Fruit fly (Drosophila melanogaster) whole organism, adult: Measurements from ENCODE around the gene nonC.

Experiments used
- CG11617 ChIP-seq: fragments of 200-800 bp; sonication (Bioruptor generic); optimal IDR thresholded peaks from 2 replicates; lab custom pipeline; 2017; ENCODE audit warnings: mild to moderate bottlenecking, missing biosample characterization, missing genetic modification reagents, missing genetic modification characterization
- CG12768 ChIP-seq: fragments of 200-800 bp; sonication (Bioruptor generic); optimal IDR thresholded peaks from 2 replicates; lab custom pipeline; 2017; ENCODE audit warnings: missing biosample characterization, missing genetic modification characterization, mild to moderate bottlenecking, moderate library complexity, missing genetic modification reagents
- CG14711 ChIP-seq: fragments of 200-800 bp; sonication (Bioruptor generic); optimal IDR thresholded peaks from 2 replicates; lab custom pipeline; 2018; ENCODE audit warnings: missing biosample characterization, mild to moderate bottlenecking, missing genetic modification characterization, moderate library complexity
- CG1620 ChIP-seq: fragments of 200-800 bp; sonication (Bioruptor generic); optimal IDR thresholded peaks from 2 replicates; lab custom pipeline; 2016; ENCODE audit warnings: missing biosample characterization, missing genetic modification characterization
- CG33017 ChIP-seq: fragments of 200-800 bp; sonication (Bioruptor generic); optimal IDR thresholded peaks from 2 replicates; lab custom pipeline; 2018; ENCODE audit warnings: missing biosample characterization, mild to moderate bottlenecking, missing genetic modification characterization, moderate library complexity
- CG5204 ChIP-seq: fragments of 200-800 bp; sonication (Bioruptor generic); optimal IDR thresholded peaks from 2 replicates; lab custom pipeline; 2016; ENCODE audit warnings: missing biosample characterization, missing genetic modification characterization
- CG7045 ChIP-seq: fragments of 200-800 bp; sonication (Bioruptor generic); optimal IDR thresholded peaks from 2 replicates; lab custom pipeline; 2017; ENCODE audit warnings: missing biosample characterization, mild to moderate bottlenecking, missing genetic modification characterization
- CG7101 ChIP-seq: fragments of 200-800 bp; sonication (Bioruptor generic); optimal IDR thresholded peaks from 2 replicates; lab custom pipeline; 2018; ENCODE audit warnings: missing biosample characterization, mild to moderate bottlenecking, missing genetic modification characterization, moderate library complexity
- Clk ChIP-seq: fragments of 200-800 bp; sonication (Bioruptor generic); optimal IDR thresholded peaks from 2 replicates; lab custom pipeline; 2017; ENCODE audit warnings: missing biosample characterization, missing genetic modification characterization
- Crg-1 ChIP-seq: fragments of 200-800 bp; sonication (Bioruptor generic); optimal IDR thresholded peaks from 2 replicates; lab custom pipeline; 2016; ENCODE audit warnings: missing biosample characterization, missing genetic modification characterization
- Hr96 ChIP-seq: fragments of 200-800 bp; sonication (Bioruptor generic); optimal IDR thresholded peaks from 2 replicates; lab custom pipeline; 2016; ENCODE audit warnings: missing biosample characterization, missing genetic modification characterization
- Mnt ChIP-seq: fragments of 200-800 bp; sonication (Bioruptor generic); optimal IDR thresholded peaks from 2 replicates; lab custom pipeline; 2016; ENCODE audit warnings: missing biosample characterization, mild to moderate bottlenecking, missing genetic modification characterization
- bab1 ChIP-seq: fragments of 200-800 bp; sonication (Bioruptor generic); optimal IDR thresholded peaks from 3 replicates; lab custom pipeline; 2019; ENCODE audit warnings: missing biosample characterization, mild to moderate bottlenecking, missing genetic modification characterization, moderate library complexity
- cic ChIP-seq: fragments of 200-800 bp; sonication (Bioruptor generic); optimal IDR thresholded peaks from 2 replicates; lab custom pipeline; 2017; ENCODE audit warnings: missing biosample characterization, mild to moderate bottlenecking, missing genetic modification characterization, moderate library complexity
- cnc ChIP-seq, 2 experiments: fragments of >200 bp; optimal IDR thresholded peaks; 2 replicates each; lab custom pipeline; 2017
- kay ChIP-seq: fragments of 200-800 bp; sonication (Bioruptor generic); peaks from one replicate; lab custom pipeline; 2016; ENCODE audit warnings: missing biosample characterization, missing genetic modification characterization, borderline replicate concordance
- ovo ChIP-seq: fragments of 200-800 bp; sonication (Bioruptor generic); optimal IDR thresholded peaks from 2 replicates; lab custom pipeline; 2016; ENCODE audit warnings: missing biosample characterization, missing genetic modification characterization
- pad ChIP-seq: fragments of 200-800 bp; sonication (Bioruptor generic); optimal IDR thresholded peaks from 3 replicates; lab custom pipeline; 2017; ENCODE audit warnings: missing biosample characterization, missing genetic modification characterization, mild to moderate bottlenecking, moderate library complexity, missing genetic modification reagents
- tj ChIP-seq: fragments of 200-800 bp; sonication (Bioruptor generic); optimal IDR thresholded peaks from 3 replicates; lab custom pipeline; 2017; ENCODE audit warnings: missing biosample characterization, mild to moderate bottlenecking, missing genetic modification characterization, moderate library complexity
- toe ChIP-seq: fragments of 200-800 bp; sonication (Bioruptor generic); optimal IDR thresholded peaks from 2 replicates; lab custom pipeline; 2016; ENCODE audit warnings: missing biosample characterization, missing genetic modification characterization

Gene nonC

DNA sequence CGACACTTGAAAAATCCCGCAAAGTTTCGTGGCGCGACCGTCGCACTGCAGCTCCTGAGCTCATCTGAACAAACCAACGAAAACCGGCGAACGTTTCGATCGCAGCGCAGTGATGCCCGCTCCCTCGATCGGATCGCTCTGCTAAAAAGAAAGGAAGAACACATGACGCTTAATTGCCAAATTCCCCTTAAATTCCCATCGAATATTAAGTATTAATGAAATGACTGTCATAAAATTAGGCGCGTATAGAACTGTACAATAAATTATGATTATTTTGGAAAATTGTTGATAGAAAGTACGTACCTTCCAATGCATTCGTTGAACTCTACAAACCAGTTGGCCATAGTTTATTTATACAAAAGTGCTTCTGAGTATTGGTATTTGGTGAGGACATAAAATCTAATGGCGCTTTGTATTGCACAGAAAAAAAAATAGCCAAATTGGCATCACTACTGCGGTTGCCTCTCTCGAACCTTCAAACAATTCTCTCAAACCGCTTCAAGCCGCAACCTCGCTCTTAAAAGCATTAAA, 44.6 kb upstream of the nonC start, which contains the start of gene shf:
TSS of gene shf (minus strand) at position 51 of the 531 bp plus-strand sequence.
- peak; percentile 18 for TF ChIP-seq CG11617 (GFP tag; lab: Kevin White, UChicago)
- TF ChIP-seq Mnt, result no peak

DNA sequence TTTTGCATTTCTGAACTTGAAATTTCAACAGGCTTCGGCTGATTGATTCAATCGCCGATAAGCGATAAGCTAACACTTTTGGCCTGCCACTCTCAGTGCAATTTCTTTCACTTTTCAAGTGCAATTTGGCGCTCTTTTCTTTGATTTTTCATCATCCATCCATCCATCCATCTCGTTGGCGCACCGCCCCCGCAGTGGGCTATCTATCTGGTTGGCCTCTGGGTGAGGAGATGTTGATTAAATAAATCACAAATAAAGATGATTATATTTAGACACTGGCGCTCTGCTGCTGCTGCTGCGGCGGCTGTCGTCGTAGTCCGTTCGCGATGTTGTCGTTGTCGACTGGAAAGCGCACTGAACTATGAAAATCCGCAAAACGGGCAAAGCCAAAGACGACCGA, 33.4 kb upstream of the nonC start:
- TF ChIP-seq cic (GFP tag; lab: Kevin White, UChicago) (no peak), toe (GFP tag; lab: Kevin White, UChicago) (no peak), Mnt (no peak), Clk (no peak), CG7045 (GFP tag; lab: Kevin White, UChicago) (no peak), bab1 (GFP tag; lab: Kevin White, UChicago) (no peak), CG33017 (no peak)

dm6 chrX:6791531-6791930, 32.8 kb upstream of the nonC start:
- no peak for TF ChIP-seq cic (GFP tag; lab: Kevin White, UChicago)
- TF ChIP-seq CG7101 (tag; lab: Kevin White, UChicago), result peak; percentile 53
- TF ChIP-seq CG7045 (GFP tag; lab: Kevin White, UChicago), result peak; percentile 6
- TF ChIP-seq bab1 (GFP tag; lab: Kevin White, UChicago), result no peak
- TF ChIP-seq cnc (optimal IDR thresholded peaks at IDR 0.05; lab: Kevin White, UChicago), result no peak
- no peak for TF ChIP-seq Clk
- peak; percentile 17 for TF ChIP-seq CG14711 (tag; lab: Kevin White, UChicago)
- no peak for TF ChIP-seq Mnt
- TF ChIP-seq CG33017, result peak; percentile 31
- no peak for TF ChIP-seq pad (GFP tag; lab: Kevin White, UChicago)

DNA sequence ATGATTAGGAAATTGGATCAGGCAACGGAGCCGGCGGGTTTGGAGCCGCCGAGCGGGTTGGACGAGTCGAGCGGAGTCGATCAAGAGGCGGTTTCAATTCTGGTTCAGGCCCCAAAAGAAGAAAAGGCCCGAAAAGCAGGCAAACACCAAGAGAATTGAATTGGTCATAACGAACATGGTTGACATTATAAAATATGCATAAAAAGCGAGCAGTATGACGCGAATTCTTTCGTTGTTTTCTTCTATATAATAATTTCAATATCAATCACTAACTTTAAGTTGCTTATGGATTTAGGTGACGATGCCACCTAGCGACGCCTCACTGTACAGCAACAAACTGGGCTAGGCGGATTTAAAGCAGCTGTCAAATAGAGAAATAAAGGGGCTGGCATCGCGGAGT, 31.4 kb upstream of the nonC start:
- TF ChIP-seq Crg-1 (GFP tag; lab: Kevin White, UChicago) (no peak), pad (GFP tag; lab: Kevin White, UChicago) (no peak)

DNA sequence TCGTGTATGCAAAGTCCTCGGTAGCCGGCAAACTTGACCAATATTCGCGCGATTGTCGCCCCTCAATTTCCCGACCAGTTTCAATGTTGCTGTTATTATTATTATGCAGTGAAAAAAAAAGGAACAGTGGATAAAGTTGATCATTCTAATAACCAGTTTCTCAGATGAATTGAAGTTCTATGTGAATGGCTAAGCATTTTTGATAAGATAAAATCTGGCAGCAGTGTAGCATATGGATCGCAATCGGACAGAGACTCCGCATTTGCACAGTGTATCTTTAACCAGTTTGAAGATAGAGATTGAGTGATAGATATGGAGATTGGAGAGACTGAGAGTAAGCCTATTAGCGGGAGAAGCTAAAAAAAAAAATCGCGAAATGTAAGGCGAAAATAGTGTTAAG, 30.9 kb upstream of the nonC start:
- TF ChIP-seq pad (GFP tag; lab: Kevin White, UChicago) (peak; percentile 76), CG7045 (GFP tag; lab: Kevin White, UChicago) (no peak), CG7101 (tag; lab: Kevin White, UChicago) (peak; percentile 1), CG14711 (tag; lab: Kevin White, UChicago) (peak; percentile 34), cic (GFP tag; lab: Kevin White, UChicago) (no peak), toe (GFP tag; lab: Kevin White, UChicago) (no peak), Hr96 (no peak), Clk (no peak)

DNA sequence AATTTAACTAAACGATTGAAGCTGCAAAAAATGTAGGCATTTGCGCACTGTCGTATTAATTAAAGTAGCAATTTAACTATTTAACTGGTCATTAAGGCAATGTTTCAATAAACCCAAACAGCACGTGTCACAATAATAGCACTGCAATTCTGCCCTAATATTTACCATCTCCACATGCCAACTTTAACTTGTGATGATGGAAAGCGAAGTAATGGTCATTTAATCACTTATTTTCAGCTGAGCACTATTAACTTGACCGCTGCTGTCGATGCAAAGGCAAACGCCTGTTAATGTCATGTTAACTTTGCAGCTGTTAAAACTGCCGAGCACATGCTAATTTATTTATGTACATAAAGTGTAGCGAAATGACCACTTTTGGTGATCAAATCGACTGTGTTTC, 30.1 kb upstream of the nonC start:
- TF ChIP-seq Mnt (no peak), tj (GFP tag; lab: Kevin White, UChicago) (no peak), bab1 (GFP tag; lab: Kevin White, UChicago) (peak; percentile 68), CG7045 (GFP tag; lab: Kevin White, UChicago) (peak; percentile 50), Hr96 (no peak), CG14711 (tag; lab: Kevin White, UChicago) (peak; percentile 68), CG33017 (peak; percentile 68), CG7101 (tag; lab: Kevin White, UChicago) (peak; percentile 71)

DNA sequence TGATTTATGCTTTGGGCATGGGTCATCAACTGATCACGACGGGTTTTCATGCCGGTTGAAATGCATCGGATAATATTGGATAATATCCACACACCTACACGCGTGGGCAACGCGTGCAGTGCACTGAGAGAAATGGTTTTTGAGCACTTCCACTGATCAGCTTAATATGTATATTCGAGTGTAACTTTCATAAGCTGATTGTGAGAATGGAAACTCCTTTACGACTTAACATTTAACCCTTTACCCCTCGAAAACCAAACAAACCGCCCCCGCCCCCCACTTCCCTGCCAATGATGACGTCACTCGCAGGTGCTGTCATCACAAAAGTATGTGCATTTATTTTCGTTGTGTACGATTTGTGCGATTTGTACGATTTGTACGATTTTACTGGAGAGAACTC, 29.5 kb upstream of the nonC start:
- TF ChIP-seq CG14711 (tag; lab: Kevin White, UChicago), result no peak
- no peak for TF ChIP-seq CG7045 (GFP tag; lab: Kevin White, UChicago)
- TF ChIP-seq CG7101 (tag; lab: Kevin White, UChicago), result no peak
- no peak for TF ChIP-seq Clk
- TF ChIP-seq tj (GFP tag; lab: Kevin White, UChicago), result no peak
- no peak for TF ChIP-seq Crg-1 (GFP tag; lab: Kevin White, UChicago)
- TF ChIP-seq cic (GFP tag; lab: Kevin White, UChicago), result no peak
- TF ChIP-seq ovo (GFP tag; lab: Kevin White, UChicago), result no peak

- peak; percentile 12 for TF ChIP-seq bab1 (GFP tag; lab: Kevin White, UChicago)
- no peak for TF ChIP-seq CG7045 (GFP tag; lab: Kevin White, UChicago)
- no peak for TF ChIP-seq CG7101 (tag; lab: Kevin White, UChicago)
Measured at dm6 chrX:6795987-6796691, 28.2 kb upstream of the nonC start.

DNA sequence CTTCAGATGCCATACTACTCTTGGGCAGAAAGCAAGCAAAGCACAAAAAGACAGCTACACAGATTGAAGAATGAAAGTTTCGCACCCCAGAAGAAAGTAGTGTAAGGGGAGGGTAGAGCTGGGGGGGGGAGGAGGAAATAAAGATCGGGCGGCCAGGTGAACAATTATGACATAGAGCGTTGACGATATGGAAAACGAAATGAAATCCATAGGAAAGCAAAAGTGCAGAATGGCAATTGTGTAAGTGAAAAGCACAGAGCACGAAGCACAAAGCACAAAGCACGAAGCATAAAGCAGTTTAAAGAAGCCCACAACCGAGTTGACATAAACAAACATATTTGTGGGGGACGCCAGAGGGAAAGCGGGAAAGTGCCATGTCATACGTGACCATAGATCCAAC, 27.3 kb upstream of the nonC start:
- TF ChIP-seq cnc (optimal IDR thresholded peaks at IDR 0.05; lab: Kevin White, UChicago) (no peak), CG11617 (GFP tag; lab: Kevin White, UChicago) (no peak), Mnt (no peak), cic (GFP tag; lab: Kevin White, UChicago) (no peak), bab1 (GFP tag; lab: Kevin White, UChicago) (no peak), CG5204 (no peak), Hr96 (no peak), CG7045 (GFP tag; lab: Kevin White, UChicago) (no peak), ovo (GFP tag; lab: Kevin White, UChicago) (no peak), CG12768 (GFP tag; lab: Kevin White, UChicago) (no peak), CG14711 (tag; lab: Kevin White, UChicago) (no peak), pad (GFP tag; lab: Kevin White, UChicago) (no peak), CG7101 (tag; lab: Kevin White, UChicago) (no peak), Clk (no peak), CG33017 (no peak), CG1620 (GFP tag; lab: Kevin White, UChicago) (no peak), kay (no peak), Crg-1 (GFP tag; lab: Kevin White, UChicago) (no peak), tj (GFP tag; lab: Kevin White, UChicago) (no peak), toe (GFP tag; lab: Kevin White, UChicago) (no peak)
